Worm (Caenorhabditis elegans): ENCODE measurements around the gene pqn-29.

ce11 chrIII:4653374-4653773 is 7.2 kb upstream of the pqn-29 start:
- no peak for TF ChIP-seq ceh-36 (tag; optimal IDR thresholded peaks at IDR 0.05)
- TF ChIP-seq ama-1 (optimal IDR thresholded peaks at IDR 0.05): no peak
- no peak for TF ChIP-seq aly-1 (tag; optimal IDR thresholded peaks at IDR 0.05)
- TF ChIP-seq flt-1 (GFP tag; IDR thresholded peaks at IDR 0.05): no peak
- TF ChIP-seq sea-1 (GFP tag; conservative IDR thresholded peaks at IDR 0.05): no peak
- no peak for TF ChIP-seq ets-7 (tag; optimal IDR thresholded peaks at IDR 0.05)
- no peak for TF ChIP-seq tbx-37 (GFP tag; conservative IDR thresholded peaks at IDR 0.05)
- no peak for TF ChIP-seq scrt-1 (GFP tag; IDR thresholded peaks at IDR 0.05)
- no peak for TF ChIP-seq ceh-13 (GFP tag; optimal IDR thresholded peaks at IDR 0.05)
- TF ChIP-seq hnd-1 (tag; optimal IDR thresholded peaks at IDR 0.05): no peak
- no peak for TF ChIP-seq pes-1 (GFP tag; IDR thresholded peaks at IDR 0.05)
- no peak for TF ChIP-seq hmbx-1 (tag; optimal IDR thresholded peaks at IDR 0.05)

All from whole organism, early embryonic.